Fruit fly (Drosophila melanogaster): ENCODE results near the gene CG44194.

The CG44194 gene

DNA sequence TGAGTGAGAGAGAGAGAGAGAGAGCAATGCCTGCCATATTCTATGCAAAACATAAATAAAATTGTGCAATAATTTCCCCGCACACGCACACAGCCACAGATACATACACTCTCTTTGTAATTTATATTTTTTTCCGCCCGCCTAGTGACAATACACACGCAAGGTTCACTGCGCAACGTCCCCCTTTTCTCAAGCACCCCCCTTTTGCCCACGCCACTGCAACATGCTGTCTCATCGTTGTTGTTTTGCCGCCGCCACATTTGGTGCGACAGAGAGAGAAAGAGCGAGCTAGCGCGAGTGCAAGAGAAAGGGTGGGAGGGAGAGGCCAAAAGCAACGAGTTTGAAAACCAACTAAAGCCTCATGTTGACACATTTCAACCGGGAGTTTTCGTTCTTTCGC, 14.8 kb upstream of the CG44194 start (continued):
- TF ChIP-seq sc (optimal IDR thresholded peaks at IDR 0.05), result no peak
- no peak for TF ChIP-seq sc (GFP tag; optimal IDR thresholded peaks at IDR 0.05)
- TF ChIP-seq CG9727 (GFP tag; optimal IDR thresholded peaks at IDR 0.05), result peak; percentile 44
- TF ChIP-seq hbn (GFP tag; IDR thresholded peaks at IDR 0.05; ENCODE audit: partially characterized antibody), result no peak
- no peak for TF ChIP-seq h (optimal IDR thresholded peaks at IDR 0.05)
- TF ChIP-seq CG3838 (GFP tag; optimal IDR thresholded peaks at IDR 0.05), result peak; percentile 54
- TF ChIP-seq MESR4 (GFP tag; optimal IDR thresholded peaks at IDR 0.05), result peak; percentile 32
- no peak for TF ChIP-seq CG31388 (GFP tag; optimal IDR thresholded peaks at IDR 0.05)
- peak; percentile 31 for TF ChIP-seq Dad (GFP tag; optimal IDR thresholded peaks at IDR 0.05)
- no peak for TF ChIP-seq CG17912 (GFP tag; optimal IDR thresholded peaks at IDR 0.05)
- peak; percentile 62 for TF ChIP-seq ap (GFP tag; IDR thresholded peaks at IDR 0.05)
- peak; percentile 72 for TF ChIP-seq HLH3B (GFP tag; IDR thresholded peaks at IDR 0.05)
- peak; percentile 57 for TF ChIP-seq abd-A (tag; optimal IDR thresholded peaks at IDR 0.05)
- peak; percentile 38 for TF ChIP-seq Oli (tag; optimal IDR thresholded peaks at IDR 0.05)
- peak; percentile 40 for TF ChIP-seq pum (GFP tag; optimal IDR thresholded peaks at IDR 0.05)
- peak; percentile 24 for TF ChIP-seq Jarid2 (GFP tag; optimal IDR thresholded peaks at IDR 0.05)
- peak; percentile 39; the same call in 1 of the 2 replicates for TF ChIP-seq sens-2 (GFP tag; IDR thresholded peaks at IDR 0.05)
- TF ChIP-seq CG33557 (GFP tag; optimal IDR thresholded peaks at IDR 0.05), result no peak
- TF ChIP-seq kah (GFP tag; optimal IDR thresholded peaks at IDR 0.05), result no peak
- TF ChIP-seq Poxn (GFP tag; IDR thresholded peaks at IDR 0.05), result no peak
- peak; percentile 26 for TF ChIP-seq CG1602 (GFP tag; optimal IDR thresholded peaks at IDR 0.05)
- no peak for TF ChIP-seq seq (GFP tag; IDR thresholded peaks at IDR 0.05)
- peak; percentile 1 for TF ChIP-seq sug (tag; optimal IDR thresholded peaks at IDR 0.05)
- TF ChIP-seq CG4328 (GFP tag; optimal IDR thresholded peaks at IDR 0.05), result peak; percentile 18
- peak; percentile 45 for TF ChIP-seq CG12391 (tag; optimal IDR thresholded peaks at IDR 0.05)
- no peak for TF ChIP-seq CG1792 (GFP tag; optimal IDR thresholded peaks at IDR 0.05)
- no peak for TF ChIP-seq tap (tag; optimal IDR thresholded peaks at IDR 0.05)
- 0 out of 2 replicates have a peak, but pooled peaks have one; percentile 17 for TF ChIP-seq Bgb (GFP tag; IDR thresholded peaks at IDR 0.05; ENCODE audit: partially characterized antibody)
- TF ChIP-seq ind (GFP tag; optimal IDR thresholded peaks at IDR 0.05), result peak; percentile 60
- no peak for TF ChIP-seq sd (tag; optimal IDR thresholded peaks at IDR 0.05)
- peak; percentile 65 for TF ChIP-seq CG7786 (GFP tag; optimal IDR thresholded peaks at IDR 0.05)
- no peak for TF ChIP-seq HHEX (GFP tag; optimal IDR thresholded peaks at IDR 0.05)
- no peak for TF ChIP-seq tio (GFP tag; optimal IDR thresholded peaks at IDR 0.05)
- no peak for TF ChIP-seq Doc2 (GFP tag; IDR thresholded peaks at IDR 0.05)
- TF ChIP-seq CG3847 (GFP tag; IDR thresholded peaks at IDR 0.05), result peak; percentile 52
- TF ChIP-seq unc-4 (GFP tag; IDR thresholded peaks at IDR 0.05; ENCODE audit: partially characterized antibody), result no peak
- TF ChIP-seq NK7.1 (GFP tag; optimal IDR thresholded peaks at IDR 0.05), result peak; percentile 59
- TF ChIP-seq CG4282 (GFP tag; optimal IDR thresholded peaks at IDR 0.05), result peak; percentile 51
- peak; percentile 51 for TF ChIP-seq esg (GFP tag; conservative IDR thresholded peaks at IDR 0.05)
- no peak for TF ChIP-seq yki (optimal IDR thresholded peaks at IDR 0.05)
- peak; percentile 40 for TF ChIP-seq pnt (GFP tag; optimal IDR thresholded peaks at IDR 0.05)
- no peak for TF ChIP-seq eve (GFP tag; optimal IDR thresholded peaks at IDR 0.05)
- no peak for TF ChIP-seq salm (tag; optimal IDR thresholded peaks at IDR 0.05)
- peak; percentile 17 for TF ChIP-seq CG17186 (GFP tag; optimal IDR thresholded peaks at IDR 0.05)
- TF ChIP-seq CG31441 (GFP tag; IDR thresholded peaks at IDR 0.05), result no peak; the same call in 1 of the 2 replicates
- no peak for TF ChIP-seq CG12071 (GFP tag; optimal IDR thresholded peaks at IDR 0.05)
- TF ChIP-seq schlank (tag; optimal IDR thresholded peaks at IDR 0.05), result peak; percentile 29
- TF ChIP-seq ewg (GFP tag; optimal IDR thresholded peaks at IDR 0.05), result peak; percentile 88
- peak; percentile 12 for TF ChIP-seq Hey (tag; optimal IDR thresholded peaks at IDR 0.05)
- TF ChIP-seq CG4854 (GFP tag; optimal IDR thresholded peaks at IDR 0.05), result peak; percentile 25
- peak; percentile 23; the same call in 1 of the 2 replicates for TF ChIP-seq CG9215 (GFP tag; IDR thresholded peaks at IDR 0.05)
- peak; percentile 65 for TF ChIP-seq gsb (GFP tag; IDR thresholded peaks at IDR 0.05)

All from whole organism, embryonic.